Worm (Caenorhabditis elegans) whole organism, young adult: ENCODE measurements around the gene ZK563.7.
"Not testable (repeated sequence)": the region's sequence is repeated elsewhere in the genome, so short reads cannot be mapped to it uniquely, and the experiment has no call there.

Source experiments
- Y53G8AR.9 ChIP-seq: fragments of 200-800 bp; sonication (Bioruptor generic); conservative IDR thresholded peaks from 2 replicates; pipeline ENCODE4 v1.3.6; 2022; ENCODE audit warnings: missing genetic modification reagents, missing genetic modification characterization, missing compliant biosample characterization
- unc-130 ChIP-seq: sonication (generic microtip); optimal IDR thresholded peaks from 2 replicates; lab custom pipeline; 2016; ENCODE audit warnings: missing genetic modification reagents, missing genetic modification characterization, missing compliant biosample characterization

DNA sequence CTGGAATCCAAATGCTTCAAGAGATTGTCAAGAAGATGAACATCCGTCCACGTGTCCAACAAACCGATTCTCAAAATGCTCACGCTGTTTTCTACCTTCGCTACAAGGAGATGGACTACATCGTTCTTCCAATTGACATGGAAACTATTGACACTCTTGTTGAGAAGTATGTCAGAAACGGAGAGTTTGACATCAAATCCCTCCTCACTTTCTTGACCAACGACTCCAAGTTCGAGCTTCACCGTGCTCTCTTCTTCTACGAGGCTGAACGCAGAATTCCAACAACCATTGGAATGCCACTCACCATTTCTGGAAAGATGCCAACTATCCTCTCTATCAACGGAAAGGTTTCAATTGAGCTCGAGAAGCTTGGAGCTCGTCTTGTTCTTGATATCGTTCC, 25.5 kb downstream of the ZK563.7 start:
- TF ChIP-seq unc-130 (GFP tag; lab: Kevin White, UChicago): not testable (repeated sequence)
- 0 out of 2 replicates have a peak, but pooled peaks have one; percentile 54 for TF ChIP-seq Y53G8AR.9 (GFP tag; lab: Robert Waterston, UW)
